Fruit fly (Drosophila melanogaster) whole organism, wandering third instar larva: ENCODE results near the gene Axud1.

Experiments
- CG32264 ChIP-seq: fragments of 200-800 bp; sonication (Bioruptor generic); optimal IDR thresholded peaks from 2 replicates; lab custom pipeline; 2016; ENCODE audit warnings: missing biosample characterization, missing genetic modification characterization
- CG9705 ChIP-seq: fragments of 200-800 bp; sonication (Bioruptor generic); optimal IDR thresholded peaks from 2 replicates; lab custom pipeline; 2018; ENCODE audit warnings: missing biosample characterization, mild to moderate bottlenecking, missing genetic modification characterization
- GATAd ChIP-seq: sonication (Bioruptor generic); optimal IDR thresholded peaks from 2 replicates; lab custom pipeline; 2016; ENCODE audit warnings: missing biosample characterization, missing genetic modification characterization
- Hr78 ChIP-seq: fragments of >200 bp; optimal IDR thresholded peaks from 2 replicates; lab custom pipeline; 2017; ENCODE audit warnings: missing biosample characterization, missing genetic modification characterization
- Jra ChIP-seq: sonication (Bioruptor generic); optimal IDR thresholded peaks from 2 replicates; lab custom pipeline; 2016; ENCODE audit warnings: missing biosample characterization, missing genetic modification characterization
- Myc ChIP-seq: fragments of >200 bp; optimal IDR thresholded peaks from 2 replicates; lab custom pipeline; 2017
- N ChIP-seq: fragments of >200 bp; optimal IDR thresholded peaks from 2 replicates; lab custom pipeline; 2018; ENCODE audit warnings: missing biosample characterization, missing external identifiers, missing genetic modification characterization
- OdsH ChIP-seq: fragments of 200-800 bp; sonication (Bioruptor generic); optimal IDR thresholded peaks from 2 replicates; lab custom pipeline; 2016; ENCODE audit warnings: missing biosample characterization, mild to moderate bottlenecking, missing genetic modification characterization
- Rel ChIP-seq, 2 experiments: fragments of 200-800 bp; sonication (Bioruptor generic) in 1 of 2; optimal IDR thresholded peaks; 2 replicates in 1 of 2; 3 replicates in 1 of 2; lab custom pipeline; 2016 to 2019; ENCODE audit warnings: mild to moderate bottlenecking in 2 of 2, missing biosample characterization in 2 of 2, missing genetic modification characterization in 2 of 2, moderate library complexity in 1 of 2
- Vsx2 ChIP-seq: fragments of 200-300, 225-300 bp; sonication (Bioruptor generic); optimal IDR thresholded peaks from 2 replicates; lab custom pipeline; 2018; ENCODE audit warnings: missing biosample characterization, missing genetic modification characterization; ENCODE audit not compliant: partially characterized antibody
- br ChIP-seq: fragments of 200-800 bp; sonication (Bioruptor generic); optimal IDR thresholded peaks from 2 replicates; lab custom pipeline; 2016; ENCODE audit warnings: missing biosample characterization, missing genetic modification characterization
- dsf ChIP-seq: sonication (Bioruptor generic); optimal IDR thresholded peaks from 2 replicates; lab custom pipeline; 2016; ENCODE audit warnings: missing biosample characterization, missing genetic modification characterization, borderline replicate concordance
- fru ChIP-seq: fragments of 200-800 bp; sonication (Bioruptor generic); optimal IDR thresholded peaks from 3 replicates; lab custom pipeline; 2016; ENCODE audit warnings: missing biosample characterization, mild to moderate bottlenecking, missing genetic modification characterization
- h ChIP-seq: fragments of 200-800 bp; sonication (Bioruptor generic); optimal IDR thresholded peaks from 3 replicates; lab custom pipeline; 2016; ENCODE audit warnings: missing biosample characterization, mild to moderate bottlenecking, missing genetic modification characterization
- tai ChIP-seq: sonication (Bioruptor generic); optimal IDR thresholded peaks from 2 replicates; lab custom pipeline; 2016; ENCODE audit warnings: missing biosample characterization, missing genetic modification characterization

Gene Axud1

DNA sequence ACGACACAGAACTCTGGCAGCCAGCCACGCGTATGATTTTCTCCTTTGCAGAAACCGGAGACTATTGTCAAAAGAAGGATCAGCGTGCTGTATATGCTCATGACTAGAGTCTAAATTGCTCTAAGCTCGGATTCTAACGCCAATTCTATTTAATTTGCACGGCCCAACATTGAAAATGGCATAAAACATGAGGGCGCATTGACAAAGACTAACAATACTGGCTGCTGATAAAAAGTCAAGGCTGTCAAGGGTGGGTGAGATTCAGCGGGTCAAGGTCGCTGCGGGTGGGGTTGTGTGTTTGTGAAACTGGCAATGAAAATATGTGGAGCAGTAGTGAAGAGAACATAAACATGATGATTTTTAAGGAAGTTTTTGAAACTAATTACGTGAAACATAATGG, 52.7 kb downstream of the Axud1 start, which contains the start of gene CG34448:
Gene CG34448 (minus strand): TSS at position 101 of the 400 bp plus-strand sequence.
- TF ChIP-seq Hr78 (no peak), GATAd (GFP tag; lab: Kevin White, UChicago) (no peak), dsf (no peak), br (GFP tag; lab: Kevin White, UChicago) (no peak), Rel (GFP tag; optimal IDR thresholded peaks at IDR 0.05; lab: Kevin White, UChicago) (no peak), Rel (tag; optimal IDR thresholded peaks at IDR 0.05; lab: Kevin White, UChicago) (no peak), Vsx2 (no peak), CG9705 (GFP tag; lab: Kevin White, UChicago) (no peak), fru (GFP tag; lab: Kevin White, UChicago) (no peak), Jra (GFP tag; lab: Kevin White, UChicago) (no peak), OdsH (GFP tag; lab: Kevin White, UChicago) (no peak), N (GFP tag; lab: Kevin White, UChicago) (no peak), h (GFP tag; lab: Kevin White, UChicago) (no peak), Myc (lab: Kevin White, UChicago) (no peak), tai (GFP tag; lab: Kevin White, UChicago) (no peak), CG32264 (GFP tag; lab: Kevin White, UChicago) (no peak)
